Fruit fly (Drosophila melanogaster) whole organism, embryonic: ENCODE results near the gene superdeath.

ENCODE experiments used
- Antp ChIP-seq: fragments of 200-800 bp; sonication (Bioruptor generic); optimal IDR thresholded peaks from 3 replicates; lab custom pipeline; 2016; ENCODE audit warnings: missing biosample characterization, missing genetic modification characterization
- Atf3 ChIP-seq: fragments of 200-800 bp; sonication (Bioruptor generic); optimal IDR thresholded peaks from 3 replicates; lab custom pipeline; 2016; ENCODE audit warnings: missing biosample characterization, missing genetic modification characterization
- B-H2 ChIP-seq: fragments of 200-800 bp; sonication (Bioruptor generic); optimal IDR thresholded peaks from 2 replicates; lab custom pipeline; 2018; ENCODE audit warnings: missing biosample characterization, mild to moderate bottlenecking, missing genetic modification characterization
- Bdp1 ChIP-seq: fragments of 200-800 bp; sonication (Bioruptor generic); optimal IDR thresholded peaks from 3 replicates; lab custom pipeline; 2016; ENCODE audit warnings: missing biosample characterization, missing genetic modification characterization
- Bteb2 ChIP-seq: fragments of 200-800 bp; sonication (Bioruptor generic); optimal IDR thresholded peaks from 2 replicates; lab custom pipeline; 2016; ENCODE audit warnings: missing biosample characterization, missing genetic modification characterization
- CG10274 ChIP-seq: fragments of 200-800 bp; sonication (Bioruptor generic); optimal IDR thresholded peaks from 3 replicates; lab custom pipeline; 2017; ENCODE audit warnings: missing biosample characterization, mild to moderate bottlenecking, missing genetic modification characterization
- CG11695 ChIP-seq: fragments of 200-800 bp; sonication (Bioruptor generic); IDR thresholded peaks from 3 replicates; pipeline ENCODE4 v1.3.6; 2022; ENCODE audit warnings: missing biosample characterization, missing genetic modification characterization
- CG13287 ChIP-seq: fragments of 200-800 bp; sonication (Bioruptor generic); IDR thresholded peaks from 2 replicates; pipeline ENCODE4 v1.3.6; 2022; ENCODE audit warnings: missing biosample characterization, missing genetic modification characterization; ENCODE audit not compliant: partially characterized antibody
- CG16779 ChIP-seq: fragments of 200-800 bp; sonication (Bioruptor generic); IDR thresholded peaks from 2 replicates; pipeline ENCODE4 v1.3.6; 2022; ENCODE audit warnings: missing biosample characterization, missing genetic modification characterization
- CG16863 ChIP-seq: fragments of 200-800 bp; sonication (Bioruptor generic); optimal IDR thresholded peaks from 3 replicates; lab custom pipeline; 2016; ENCODE audit warnings: missing biosample characterization, missing genetic modification characterization
- CG17829 ChIP-seq: fragments of 200-800 bp; optimal IDR thresholded peaks from 2 replicates; lab custom pipeline; 2019; ENCODE audit warnings: missing biosample characterization, mild to moderate bottlenecking, missing genetic modification characterization, moderate library complexity
- CG2202 ChIP-seq: fragments of 200-800 bp; sonication (Bioruptor generic); optimal IDR thresholded peaks from 2 replicates; lab custom pipeline; 2018; ENCODE audit warnings: missing biosample characterization, mild to moderate bottlenecking, missing genetic modification characterization
- CG3163 ChIP-seq: fragments of 200-800 bp; sonication (Bioruptor generic); optimal IDR thresholded peaks from 3 replicates; lab custom pipeline; 2016; ENCODE audit warnings: missing biosample characterization, missing genetic modification characterization
- CG3407 ChIP-seq: fragments of 200-800 bp; sonication (Bioruptor generic); optimal IDR thresholded peaks from 2 replicates; lab custom pipeline; 2018; ENCODE audit warnings: missing biosample characterization, mild to moderate bottlenecking, missing genetic modification characterization
- CG3838 ChIP-seq: fragments of 200-800 bp; sonication (Bioruptor generic); optimal IDR thresholded peaks from 3 replicates; lab custom pipeline; 2016; ENCODE audit warnings: missing biosample characterization, missing genetic modification characterization
- CG3847 ChIP-seq: fragments of 200-800 bp; sonication (Bioruptor generic); IDR thresholded peaks from 2 replicates; pipeline ENCODE4 v1.3.6; 2022; ENCODE audit warnings: missing biosample characterization, missing genetic modification characterization
- CG43689 ChIP-seq: fragments of 200-800 bp; sonication (Bioruptor generic); IDR thresholded peaks from 2 replicates; pipeline ENCODE4 v1.3.6; 2022; ENCODE audit warnings: missing biosample characterization, missing genetic modification characterization
- CG4404 ChIP-seq: fragments of 200-800 bp; sonication (Bioruptor generic); IDR thresholded peaks from 2 replicates; pipeline ENCODE4 v1.3.6; 2022; ENCODE audit warnings: missing biosample characterization, missing genetic modification characterization
- CG7928 ChIP-seq: fragments of 200-800 bp; sonication (Bioruptor generic); optimal IDR thresholded peaks from 2 replicates; lab custom pipeline; 2017; ENCODE audit warnings: missing biosample characterization, mild to moderate bottlenecking, missing genetic modification characterization
- CG8765 ChIP-seq: fragments of 200-800 bp; sonication (Bioruptor generic); IDR thresholded peaks from 2 replicates; pipeline ENCODE4 v1.3.6; 2022; ENCODE audit warnings: missing biosample characterization, missing genetic modification characterization
- CG9215 ChIP-seq: fragments of 200-800 bp; sonication (Bioruptor generic); IDR thresholded peaks from 2 replicates; pipeline ENCODE4 v1.3.6; 2022; ENCODE audit warnings: missing biosample characterization, missing genetic modification characterization
- CTCF ChIP-seq: fragments of 200-800 bp; sonication (Bioruptor generic); optimal IDR thresholded peaks from 2 replicates; lab custom pipeline; 2017; ENCODE audit warnings: missing biosample characterization, mild to moderate bottlenecking, missing genetic modification characterization, moderate library complexity
- Dbx ChIP-seq: fragments of 200-800 bp; sonication (Bioruptor generic); IDR thresholded peaks from 3 replicates; pipeline ENCODE4 v1.3.6; 2022; ENCODE audit warnings: missing biosample characterization, missing genetic modification characterization
- Hand ChIP-seq: fragments of 200-800 bp; sonication (Bioruptor generic); optimal IDR thresholded peaks from 2 replicates; lab custom pipeline; 2017; ENCODE audit warnings: mild to moderate bottlenecking, missing biosample characterization, missing genetic modification reagents, missing genetic modification characterization
- HmgZ ChIP-seq: fragments of 200-800 bp; sonication (Bioruptor generic); optimal IDR thresholded peaks from 2 replicates; lab custom pipeline; 2018; ENCODE audit warnings: missing biosample characterization, mild to moderate bottlenecking, missing genetic modification characterization
- Lhr ChIP-seq: fragments of 200-800 bp; sonication (Bioruptor generic); optimal IDR thresholded peaks from 3 replicates; lab custom pipeline; 2017; ENCODE audit warnings: mild to moderate bottlenecking, missing biosample characterization, missing genetic modification reagents, missing genetic modification characterization
- Lim3 ChIP-seq: fragments of 200-800 bp; sonication (Bioruptor generic); IDR thresholded peaks from 2 replicates; pipeline ENCODE4 v1.3.6; 2022; ENCODE audit warnings: missing biosample characterization, missing genetic modification characterization
- Spps ChIP-seq: fragments of 200-800 bp; sonication (Bioruptor generic); optimal IDR thresholded peaks from 2 replicates; lab custom pipeline; 2018; ENCODE audit warnings: missing biosample characterization, mild to moderate bottlenecking, missing genetic modification characterization
- cad ChIP-seq: fragments of >200 bp; optimal IDR thresholded peaks from 2 replicates; lab custom pipeline; 2017; ENCODE audit warnings: missing biosample characterization, missing genetic modification characterization
- chn ChIP-seq: fragments of 200-800 bp; sonication (Bioruptor generic); optimal IDR thresholded peaks from 2 replicates; lab custom pipeline; 2016; ENCODE audit warnings: missing biosample characterization, missing genetic modification characterization
- cwo ChIP-seq: fragments of 200-800 bp; sonication (Bioruptor generic); optimal IDR thresholded peaks from 3 replicates; lab custom pipeline; 2017; ENCODE audit warnings: missing biosample characterization, missing genetic modification characterization, mild to moderate bottlenecking, moderate library complexity, missing genetic modification reagents
- dimm ChIP-seq: fragments of 200-800 bp; sonication (Bioruptor generic); IDR thresholded peaks from 2 replicates; pipeline ENCODE4 v1.3.6; 2022; ENCODE audit warnings: missing biosample characterization, missing genetic modification characterization
- esg ChIP-seq: fragments of 200-800 bp; sonication (Bioruptor generic); conservative IDR thresholded peaks from 2 replicates; pipeline ENCODE4 v1.3.6; 2022; ENCODE audit warnings: missing biosample characterization, missing genetic modification characterization
- ftz-f1 ChIP-seq: fragments of 200-800 bp; sonication (Bioruptor generic); optimal IDR thresholded peaks from 2 replicates; lab custom pipeline; 2016; ENCODE audit warnings: missing biosample characterization, missing genetic modification characterization
- fu2 ChIP-seq: fragments of 200-800 bp; sonication (Bioruptor generic); optimal IDR thresholded peaks from 2 replicates; lab custom pipeline; 2016; ENCODE audit warnings: missing biosample characterization, missing genetic modification characterization
- hbn ChIP-seq: fragments of 200-800 bp; sonication (Bioruptor generic); IDR thresholded peaks from 2 replicates; pipeline ENCODE4 v1.3.6; 2022; ENCODE audit warnings: missing biosample characterization, missing genetic modification characterization; ENCODE audit not compliant: partially characterized antibody
- jigr1 ChIP-seq: fragments of 200-800 bp; sonication (Bioruptor generic); IDR thresholded peaks from 3 replicates; pipeline ENCODE4 v1.3.6; 2022; ENCODE audit warnings: missing biosample characterization, missing genetic modification characterization
- ken ChIP-seq: fragments of 200-800 bp; sonication (Bioruptor generic); IDR thresholded peaks from 3 replicates; pipeline ENCODE4 v1.3.6; 2022; ENCODE audit warnings: missing biosample characterization, missing genetic modification characterization
- nerfin-2 ChIP-seq: fragments of 200-800 bp; sonication (Bioruptor generic); IDR thresholded peaks from 2 replicates; pipeline ENCODE4 v1.3.6; 2022; ENCODE audit warnings: missing biosample characterization, missing genetic modification characterization; ENCODE audit not compliant: partially characterized antibody
- nom ChIP-seq: fragments of 200-800 bp; sonication (Bioruptor generic); optimal IDR thresholded peaks from 2 replicates; lab custom pipeline; 2017; ENCODE audit warnings: missing biosample characterization, missing genetic modification characterization, mild to moderate bottlenecking, moderate library complexity, missing genetic modification reagents
- otp ChIP-seq: fragments of 200-800 bp; sonication (Bioruptor generic); IDR thresholded peaks from 3 replicates; pipeline ENCODE4, ENCODE4 v1.3.6; 2022; ENCODE audit warnings: missing biosample characterization, missing genetic modification characterization
- repo ChIP-seq: fragments of 200-800 bp; sonication (Bioruptor generic); optimal IDR thresholded peaks from 2 replicates; lab custom pipeline; 2016; ENCODE audit warnings: missing biosample characterization, missing genetic modification characterization
- ro ChIP-seq: fragments of 200-800 bp; sonication (Bioruptor generic); IDR thresholded peaks from 2 replicates; pipeline ENCODE4 v1.3.6; 2022; ENCODE audit warnings: missing biosample characterization, missing genetic modification characterization
- ssp ChIP-seq: fragments of 200-800 bp; sonication (Bioruptor generic); IDR thresholded peaks from 2 replicates; pipeline ENCODE4 v1.3.6; 2022; ENCODE audit warnings: missing biosample characterization, missing genetic modification characterization
- tap ChIP-seq: fragments of 200-800 bp; optimal IDR thresholded peaks from 3 replicates; lab custom pipeline; 2019; ENCODE audit warnings: missing biosample characterization, mild to moderate bottlenecking, missing genetic modification characterization, moderate library complexity
- tll ChIP-seq, 2 experiments: fragments of 200-800 bp in 1 of 2; fragments of >200 bp in 1 of 2; sonication (Bioruptor generic) in 1 of 2; optimal IDR thresholded peaks; 2 replicates each; lab custom pipeline; 2017 to 2019; ENCODE audit warnings: missing biosample characterization in 2 of 2, missing genetic modification characterization in 2 of 2, mild to moderate bottlenecking in 1 of 2, moderate library complexity in 1 of 2
- usp ChIP-seq: fragments of >200 bp; optimal IDR thresholded peaks from 2 replicates; lab custom pipeline; 2017; ENCODE audit warnings: missing biosample characterization, missing genetic modification characterization
- vfl ChIP-seq: fragments of 200-800 bp; sonication (Bioruptor generic); optimal IDR thresholded peaks from 2 replicates; lab custom pipeline; 2016; ENCODE audit warnings: missing biosample characterization, missing genetic modification characterization
- zen2 ChIP-seq: fragments of 200-800 bp; sonication (Bioruptor generic); IDR thresholded peaks from 3 replicates; pipeline ENCODE4 v1.3.6; 2022; ENCODE audit warnings: missing biosample characterization, missing genetic modification characterization; ENCODE audit not compliant: partially characterized antibody
- zfh1 ChIP-seq: fragments of 200-800 bp; sonication (Bioruptor generic); IDR thresholded peaks from 3 replicates; pipeline ENCODE4 v1.3.6; 2022; ENCODE audit warnings: missing biosample characterization, missing genetic modification characterization

Gene superdeath

DNA sequence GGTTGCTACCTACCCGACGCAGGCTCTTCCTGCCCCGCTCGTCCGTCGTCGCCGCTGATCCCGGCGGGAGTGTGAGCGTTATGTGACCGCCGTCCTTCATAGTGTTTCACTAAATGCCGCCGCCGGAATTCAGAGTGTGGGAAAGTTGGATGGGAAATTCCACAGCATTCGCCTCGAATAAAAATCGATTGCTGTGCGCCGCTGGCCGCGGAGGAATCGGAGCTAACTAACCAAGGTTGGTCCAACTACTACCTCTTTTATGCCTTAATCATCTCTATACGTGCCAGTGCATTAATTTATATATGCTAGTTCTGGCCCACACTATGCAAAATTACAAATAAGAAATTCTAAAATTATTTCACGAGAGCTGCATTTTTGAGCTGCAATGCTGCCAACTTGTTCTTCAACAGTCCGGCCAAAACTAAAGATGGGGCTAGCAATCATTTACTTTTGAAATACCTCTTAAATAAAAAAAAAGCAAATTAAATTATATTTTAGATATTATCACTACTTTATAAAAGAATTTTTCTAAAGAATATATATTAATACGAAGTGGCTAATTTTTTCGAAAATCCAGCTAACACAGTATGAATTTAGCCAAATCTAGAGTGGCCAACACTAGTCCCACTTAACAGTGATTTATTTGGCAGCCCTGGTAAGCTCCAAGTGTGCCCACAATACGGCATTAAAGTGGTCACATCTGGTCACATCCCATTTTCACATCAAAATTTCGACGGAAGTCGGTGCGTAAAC, 25.9 kb upstream of the superdeath start, which contains the start of the genes alpha-Man-Ib and Pdhb (continued):
- TF ChIP-seq nom (GFP tag; lab: Kevin White, UChicago): peak; percentile 45
- TF ChIP-seq CG11695 (GFP tag; lab: Robert Waterston, UW): peak; percentile 57; the same call in 1 of the 3 replicates
- TF ChIP-seq B-H2 (GFP tag; lab: Kevin White, UChicago): peak; percentile 82
- peak; percentile 88 for TF ChIP-seq Dbx (GFP tag; lab: Robert Waterston, UW)
- TF ChIP-seq zen2 (GFP tag; lab: Robert Waterston, UW): no peak
- peak; percentile 26 for TF ChIP-seq vfl (GFP tag; lab: Kevin White, UChicago)
- TF ChIP-seq CG17829 (tag; lab: Kevin White, UChicago): peak; percentile 80
- TF ChIP-seq CG4404 (GFP tag; lab: Robert Waterston, UW): peak; percentile 83
- TF ChIP-seq Atf3: no peak
- no peak for TF ChIP-seq tll (GFP tag; optimal IDR thresholded peaks at IDR 0.05; lab: Kevin White, UChicago)
- no peak for TF ChIP-seq repo (GFP tag; lab: Kevin White, UChicago)
- peak; percentile 40 for TF ChIP-seq CG3407 (GFP tag; lab: Kevin White, UChicago)
- TF ChIP-seq chn (GFP tag; lab: Kevin White, UChicago): peak; percentile 66
- TF ChIP-seq hbn (GFP tag; lab: Robert Waterston, UW): no peak
- peak; percentile 75 for TF ChIP-seq HmgZ (tag; lab: Kevin White, UChicago)
- no peak for TF ChIP-seq CG3163 (GFP tag; lab: Kevin White, UChicago)
- peak; percentile 64; the same call in 1 of the 2 replicates for TF ChIP-seq CG16779 (GFP tag; lab: Robert Waterston, UW)
- TF ChIP-seq Bdp1 (GFP tag; lab: Kevin White, UChicago): no peak
- TF ChIP-seq ro (GFP tag; lab: Robert Waterston, UW): peak; percentile 50; the same call in 1 of the 2 replicates
- TF ChIP-seq Spps: peak; percentile 42
- no peak for TF ChIP-seq dimm (GFP tag; lab: Robert Waterston, UW)
- peak; percentile 71 for TF ChIP-seq CG8765 (GFP tag; lab: Robert Waterston, UW)
- peak; percentile 85 for TF ChIP-seq CG9215 (GFP tag; lab: Robert Waterston, UW)
- TF ChIP-seq usp: no peak
- TF ChIP-seq ftz-f1 (GFP tag; lab: Kevin White, UChicago): no peak
- no peak for TF ChIP-seq cad
- TF ChIP-seq fu2 (GFP tag; lab: Kevin White, UChicago): peak; percentile 15
- TF ChIP-seq zfh1 (GFP tag; lab: Robert Waterston, UW): peak; percentile 53; the same call in 2 of the 3 replicates
- peak; percentile 56 for TF ChIP-seq Antp
- peak; percentile 45 for TF ChIP-seq CG16863
- no peak; the same call in 2 of the 3 replicates for TF ChIP-seq otp (GFP tag; lab: Robert Waterston, UW)
- TF ChIP-seq jigr1 (GFP tag; lab: Robert Waterston, UW): peak; percentile 57; the same call in 1 of the 3 replicates
- 0 out of 2 replicates have a peak, but pooled peaks have one; percentile 16 for TF ChIP-seq Lim3 (GFP tag; lab: Robert Waterston, UW)
- peak; percentile 23 for TF ChIP-seq CG10274 (GFP tag; lab: Kevin White, UChicago)
- TF ChIP-seq Lhr (GFP tag; lab: Kevin White, UChicago): no peak
- peak; percentile 79 for TF ChIP-seq esg
- no peak for TF ChIP-seq Bteb2 (GFP tag; lab: Kevin White, UChicago)
- TF ChIP-seq ken (GFP tag; lab: Robert Waterston, UW): peak; percentile 77
- TF ChIP-seq CG43689: no peak
- TF ChIP-seq CG13287 (GFP tag; lab: Robert Waterston, UW): peak; percentile 56
- TF ChIP-seq Hand (GFP tag; lab: Kevin White, UChicago): no peak
- peak; percentile 95 for TF ChIP-seq CG7928 (GFP tag; lab: Kevin White, UChicago)
- peak; percentile 20 for TF ChIP-seq CG2202 (tag; lab: Kevin White, UChicago)
- TF ChIP-seq CTCF (GFP tag; lab: Kevin White, UChicago): no peak
- TF ChIP-seq CG3838: no peak
- peak; percentile 25 for TF ChIP-seq cwo
- no peak for TF ChIP-seq tap (tag; lab: Kevin White, UChicago)
- peak; percentile 93 for TF ChIP-seq CG3847 (GFP tag; lab: Robert Waterston, UW)
- TF ChIP-seq nerfin-2: no peak
- TF ChIP-seq ssp (GFP tag; lab: Robert Waterston, UW): peak; percentile 84
